Fruit fly (Drosophila melanogaster): ENCODE data around the gene CG3386.

The CG3386 gene

dm6 chr3L:682420-682882, at the start of gene CG3386:
CG3386 (minus strand) TSS chr3L:682470.
- TF ChIP-seq EcR (GFP tag; optimal IDR thresholded peaks at IDR 0.05) (peak; percentile 37), CG14655 (GFP tag; optimal IDR thresholded peaks at IDR 0.05) (no peak), CG34367 (tag; optimal IDR thresholded peaks at IDR 0.05) (no peak), fd96Ca (GFP tag; IDR thresholded peaks at IDR 0.05) (no peak), rn (GFP tag; IDR thresholded peaks at IDR 0.05) (no peak), gl (tag; optimal IDR thresholded peaks at IDR 0.05) (peak; percentile 0), CG32121 (GFP tag; IDR thresholded peaks at IDR 0.05) (no peak), CG17806 (tag; optimal IDR thresholded peaks at IDR 0.05) (no peak), Pif1B (GFP tag; optimal IDR thresholded peaks at IDR 0.05) (no peak), CG4496 (GFP tag; IDR thresholded peaks at IDR 0.05) (peak; percentile 9; the same call in 1 of the 3 replicates), CG8159 (tag; optimal IDR thresholded peaks at IDR 0.05) (no peak), CG10348 (GFP tag; IDR thresholded peaks at IDR 0.05) (no peak), Pif1A (GFP tag; optimal IDR thresholded peaks at IDR 0.05) (peak; percentile 51), CG9948 (tag; optimal IDR thresholded peaks at IDR 0.05) (no peak), Ets98B (GFP tag; IDR thresholded peaks at IDR 0.05) (no peak; the same call in 1 of the 2 replicates), CG12605 (GFP tag; IDR thresholded peaks at IDR 0.05) (0 out of 2 replicates have a peak, but pooled peaks have one; percentile 30), D1 (tag; optimal IDR thresholded peaks at IDR 0.05) (no peak), CG15710 (tag; optimal IDR thresholded peaks at IDR 0.05) (no peak), CG13204 (GFP tag; optimal IDR thresholded peaks at IDR 0.05) (peak; percentile 30), Snoo (tag; optimal IDR thresholded peaks at IDR 0.05) (no peak), CG8301 (tag; optimal IDR thresholded peaks at IDR 0.05) (peak; percentile 1)

DNA sequence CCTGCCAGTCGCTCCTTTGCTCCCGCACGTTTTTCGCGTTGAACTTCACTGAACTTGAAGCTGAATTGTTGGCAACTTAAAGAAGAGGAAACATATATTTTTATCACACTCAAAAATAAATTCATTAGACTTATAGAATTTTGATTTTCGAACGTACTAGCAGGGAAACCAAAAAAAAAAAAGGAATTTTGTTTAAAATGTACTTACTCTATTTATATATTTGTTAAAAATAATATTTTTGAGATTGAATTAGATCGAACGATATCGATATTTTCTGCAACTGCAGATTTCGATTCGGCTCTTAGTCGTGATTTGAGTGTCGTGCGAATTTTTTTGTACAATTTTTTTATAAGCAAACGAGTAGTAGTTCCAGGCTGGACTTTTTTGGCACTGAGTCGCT, 49.2 kb upstream of the CG3386 start:
- TF ChIP-seq CG13204 (GFP tag; optimal IDR thresholded peaks at IDR 0.05) (no peak), CG8159 (tag; optimal IDR thresholded peaks at IDR 0.05) (peak; percentile 50), Snoo (tag; optimal IDR thresholded peaks at IDR 0.05) (peak; percentile 23), Pif1B (GFP tag; optimal IDR thresholded peaks at IDR 0.05) (no peak), CG17806 (tag; optimal IDR thresholded peaks at IDR 0.05) (peak; percentile 16), EcR (GFP tag; optimal IDR thresholded peaks at IDR 0.05) (no peak), Pif1A (GFP tag; optimal IDR thresholded peaks at IDR 0.05) (no peak)

- TF ChIP-seq rn (GFP tag; IDR thresholded peaks at IDR 0.05) (no peak), Snoo (tag; optimal IDR thresholded peaks at IDR 0.05) (peak; percentile 32), CG17806 (tag; optimal IDR thresholded peaks at IDR 0.05) (peak; percentile 9), fd96Ca (GFP tag; IDR thresholded peaks at IDR 0.05) (no peak), CG9948 (tag; optimal IDR thresholded peaks at IDR 0.05) (peak; percentile 0)
These were observed 47.1 kb upstream of the CG3386 start for dm6 chr3L:729345-729744.

DNA sequence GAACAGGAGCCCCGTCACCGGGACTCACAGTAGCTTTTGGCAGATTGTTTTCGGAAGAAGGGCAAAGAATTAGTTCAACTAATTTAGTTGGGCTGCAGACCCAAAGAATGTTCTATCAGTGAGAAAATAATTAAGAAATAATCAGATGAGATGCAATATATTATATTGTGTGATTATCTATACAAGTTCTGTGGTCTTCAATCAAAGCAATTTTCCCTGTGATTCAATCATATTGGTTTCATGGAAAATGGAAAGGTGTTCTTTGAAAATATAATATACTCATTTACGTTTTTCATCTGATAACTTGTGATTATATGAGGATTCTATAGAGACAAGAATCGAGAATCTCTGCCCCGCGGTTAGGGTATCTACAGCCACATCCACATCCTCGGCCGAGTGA, 46.3 kb upstream of the CG3386 start:
- peak; percentile 13 for TF ChIP-seq CG8159 (tag; optimal IDR thresholded peaks at IDR 0.05)
- no peak for TF ChIP-seq Pif1A (GFP tag; optimal IDR thresholded peaks at IDR 0.05)
- no peak for TF ChIP-seq CG9948 (tag; optimal IDR thresholded peaks at IDR 0.05)

DNA sequence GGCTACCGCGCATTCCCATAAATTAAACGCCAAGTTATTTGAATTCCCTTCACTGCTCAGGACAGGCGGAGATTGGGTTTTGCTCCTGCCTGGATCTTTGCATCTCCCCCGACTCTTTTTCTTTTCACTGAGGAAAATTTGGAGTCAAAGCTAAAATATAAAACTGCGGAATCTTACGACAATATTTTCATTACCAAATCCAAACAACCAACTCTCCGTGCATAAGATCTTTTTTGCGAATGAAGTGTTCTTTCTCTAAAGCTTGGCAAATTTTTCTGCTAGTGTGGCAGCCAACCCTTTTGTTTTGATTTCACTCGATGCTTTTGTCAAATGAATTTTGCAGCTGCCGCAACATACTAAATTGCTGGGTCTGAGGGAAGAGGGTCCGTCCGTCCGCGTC, 45.6 kb upstream of the CG3386 start:
- peak; percentile 72 for TF ChIP-seq Snoo (tag; optimal IDR thresholded peaks at IDR 0.05)
- no peak for TF ChIP-seq CG32121 (GFP tag; IDR thresholded peaks at IDR 0.05)
- TF ChIP-seq CG17806 (tag; optimal IDR thresholded peaks at IDR 0.05), result peak; percentile 64
- TF ChIP-seq CG9948 (tag; optimal IDR thresholded peaks at IDR 0.05), result peak; percentile 30
- TF ChIP-seq rn (GFP tag; IDR thresholded peaks at IDR 0.05), result no peak
- TF ChIP-seq Pif1A (GFP tag; optimal IDR thresholded peaks at IDR 0.05), result peak; percentile 46
- peak; percentile 40 for TF ChIP-seq Pif1B (GFP tag; optimal IDR thresholded peaks at IDR 0.05)
- no peak for TF ChIP-seq CG13204 (GFP tag; optimal IDR thresholded peaks at IDR 0.05)
- TF ChIP-seq EcR (GFP tag; optimal IDR thresholded peaks at IDR 0.05), result no peak
- peak; percentile 31 for TF ChIP-seq CG15710 (tag; optimal IDR thresholded peaks at IDR 0.05)
- no peak for TF ChIP-seq gl (tag; optimal IDR thresholded peaks at IDR 0.05)
- no peak for TF ChIP-seq Ets98B (GFP tag; IDR thresholded peaks at IDR 0.05)
- no peak for TF ChIP-seq D1 (tag; optimal IDR thresholded peaks at IDR 0.05)
- peak; percentile 47 for TF ChIP-seq CG8159 (tag; optimal IDR thresholded peaks at IDR 0.05)
- peak; percentile 19 for TF ChIP-seq CG34367 (tag; optimal IDR thresholded peaks at IDR 0.05)
- TF ChIP-seq CG10348 (GFP tag; IDR thresholded peaks at IDR 0.05), result no peak
- no peak for TF ChIP-seq CG8301 (tag; optimal IDR thresholded peaks at IDR 0.05)
- no peak for TF ChIP-seq CG12605 (GFP tag; IDR thresholded peaks at IDR 0.05)

dm6 chr3L:727190-727589, 44.9 kb upstream of the CG3386 start:
- TF ChIP-seq Pif1A (GFP tag; optimal IDR thresholded peaks at IDR 0.05) (peak; percentile 18), CG8159 (tag; optimal IDR thresholded peaks at IDR 0.05) (no peak), Snoo (tag; optimal IDR thresholded peaks at IDR 0.05) (peak; percentile 56)

- TF ChIP-seq CG15710 (tag; optimal IDR thresholded peaks at IDR 0.05) (no peak), Snoo (tag; optimal IDR thresholded peaks at IDR 0.05) (no peak), CG14655 (GFP tag; optimal IDR thresholded peaks at IDR 0.05) (no peak), Pif1A (GFP tag; optimal IDR thresholded peaks at IDR 0.05) (no peak), CG9948 (tag; optimal IDR thresholded peaks at IDR 0.05) (no peak), CG10348 (GFP tag; IDR thresholded peaks at IDR 0.05) (no peak), fd96Ca (GFP tag; IDR thresholded peaks at IDR 0.05) (no peak), CG34367 (tag; optimal IDR thresholded peaks at IDR 0.05) (no peak), CG13204 (GFP tag; optimal IDR thresholded peaks at IDR 0.05) (no peak), CG8159 (tag; optimal IDR thresholded peaks at IDR 0.05) (no peak), Ets98B (GFP tag; IDR thresholded peaks at IDR 0.05) (no peak), CG8301 (tag; optimal IDR thresholded peaks at IDR 0.05) (no peak), CG12605 (GFP tag; IDR thresholded peaks at IDR 0.05) (no peak), CG4496 (GFP tag; IDR thresholded peaks at IDR 0.05) (no peak), EcR (GFP tag; optimal IDR thresholded peaks at IDR 0.05) (no peak), Pif1B (GFP tag; optimal IDR thresholded peaks at IDR 0.05) (no peak)
These were observed 44.4 kb upstream of the CG3386 start for dm6 chr3L:726486-727180.
